Fruit fly (Drosophila melanogaster): ENCODE results near the gene WDR79.

- no peak for TF ChIP-seq gl (tag; optimal IDR thresholded peaks at IDR 0.05)
- TF ChIP-seq Pif1A (GFP tag; optimal IDR thresholded peaks at IDR 0.05) = no peak
- no peak for TF ChIP-seq CG4496 (GFP tag; IDR thresholded peaks at IDR 0.05)
- no peak for TF ChIP-seq CG34367 (tag; optimal IDR thresholded peaks at IDR 0.05)
- TF ChIP-seq CG8159 (tag; optimal IDR thresholded peaks at IDR 0.05) = no peak
- TF ChIP-seq D1 (tag; optimal IDR thresholded peaks at IDR 0.05) = no peak
- TF ChIP-seq CG9948 (tag; optimal IDR thresholded peaks at IDR 0.05) = no peak
- TF ChIP-seq CG12605 (GFP tag; IDR thresholded peaks at IDR 0.05) = no peak
- no peak for TF ChIP-seq rn (GFP tag; IDR thresholded peaks at IDR 0.05)
- TF ChIP-seq CG32121 (GFP tag; IDR thresholded peaks at IDR 0.05) = no peak
- TF ChIP-seq EcR (GFP tag; optimal IDR thresholded peaks at IDR 0.05) = no peak
- no peak for TF ChIP-seq CG14655 (GFP tag; optimal IDR thresholded peaks at IDR 0.05)
- TF ChIP-seq CG13204 (GFP tag; optimal IDR thresholded peaks at IDR 0.05) = no peak
Measured at dm6 chr2L:6082936-6083627, 44.5 kb downstream of the WDR79 start.
